Worm (Caenorhabditis elegans): Measurements from ENCODE around the gene F16G10.2.

- TF ChIP-seq zag-1 (tag; optimal IDR thresholded peaks at IDR 0.05) (no peak), fos-1 (tag; optimal IDR thresholded peaks at IDR 0.05) (no peak), ztf-4 (tag; optimal IDR thresholded peaks at IDR 0.05) (no peak), sptf-1 (tag; optimal IDR thresholded peaks at IDR 0.05) (no peak), xbp-1 (tag; optimal IDR thresholded peaks at IDR 0.05) (no peak), snpc-4 (tag; optimal IDR thresholded peaks at IDR 0.05) (no peak), nhr-11 (tag; optimal IDR thresholded peaks at IDR 0.05) (no peak), lin-13 (GFP tag; optimal IDR thresholded peaks at IDR 0.05) (no peak), unc-130 (tag; optimal IDR thresholded peaks at IDR 0.05) (no peak), fkh-10 (GFP tag; optimal IDR thresholded peaks at IDR 0.05) (no peak), tlp-1 (tag; optimal IDR thresholded peaks at IDR 0.05) (no peak)
Observed at ce11 chrII:2390884-2391283, 15.8 kb downstream of the F16G10.2 start, which contains the start of gene F16G10.10.

Measured in whole organism, L1 larva.